Worm (Caenorhabditis elegans): Measurements from ENCODE around the gene slc-17.2.

slc-17.2 gene

DNA sequence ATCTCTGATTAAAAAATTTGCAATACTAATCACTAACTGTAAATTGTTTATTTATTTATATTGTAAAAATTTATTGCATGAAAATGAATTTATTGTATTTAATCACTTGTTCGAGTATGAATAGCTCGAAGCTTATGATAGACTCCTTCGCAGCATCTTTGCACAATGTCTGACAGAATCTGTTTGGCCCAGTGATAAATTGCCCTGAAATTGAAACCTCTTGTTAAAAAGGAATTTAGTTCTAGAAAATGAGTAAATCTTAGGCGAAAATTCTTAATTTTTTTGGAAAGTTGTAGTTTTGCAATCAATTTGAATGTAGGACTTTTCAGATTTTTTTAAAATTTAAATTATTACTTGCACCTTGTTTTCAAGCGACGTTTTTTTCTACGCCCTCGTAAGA is 45.1 kb upstream of the slc-17.2 start (continued):
- TF ChIP-seq mcd-1 (GFP tag; IDR thresholded peaks at IDR 0.05) (no peak), Y56A3A.18 (GFP tag; IDR thresholded peaks at IDR 0.05) (0 out of 2 replicates have a peak, but pooled peaks have one; percentile 19), rcor-1 (GFP tag; IDR thresholded peaks at IDR 0.05) (no peak), unc-62 (GFP tag; optimal IDR thresholded peaks at IDR 0.05) (no peak), Y95B8A.8 (GFP tag; IDR thresholded peaks at IDR 0.05) (no peak), lin-54 (GFP tag; optimal IDR thresholded peaks at IDR 0.05) (peak; percentile 5), ama-1 (optimal IDR thresholded peaks at IDR 0.05) (no peak), ama-1 (GFP tag; optimal IDR thresholded peaks at IDR 0.05) (no peak), unc-130 (GFP tag; optimal IDR thresholded peaks at IDR 0.05) (peak; percentile 19), pha-4 (tag; optimal IDR thresholded peaks at IDR 0.05) (no peak), fkh-3 (tag; optimal IDR thresholded peaks at IDR 0.05) (no peak), madf-6 (GFP tag; IDR thresholded peaks at IDR 0.05) (peak; percentile 63; the same call in 1 of the 2 replicates), let-526 (GFP tag; IDR thresholded peaks at IDR 0.05) (no peak)

DNA sequence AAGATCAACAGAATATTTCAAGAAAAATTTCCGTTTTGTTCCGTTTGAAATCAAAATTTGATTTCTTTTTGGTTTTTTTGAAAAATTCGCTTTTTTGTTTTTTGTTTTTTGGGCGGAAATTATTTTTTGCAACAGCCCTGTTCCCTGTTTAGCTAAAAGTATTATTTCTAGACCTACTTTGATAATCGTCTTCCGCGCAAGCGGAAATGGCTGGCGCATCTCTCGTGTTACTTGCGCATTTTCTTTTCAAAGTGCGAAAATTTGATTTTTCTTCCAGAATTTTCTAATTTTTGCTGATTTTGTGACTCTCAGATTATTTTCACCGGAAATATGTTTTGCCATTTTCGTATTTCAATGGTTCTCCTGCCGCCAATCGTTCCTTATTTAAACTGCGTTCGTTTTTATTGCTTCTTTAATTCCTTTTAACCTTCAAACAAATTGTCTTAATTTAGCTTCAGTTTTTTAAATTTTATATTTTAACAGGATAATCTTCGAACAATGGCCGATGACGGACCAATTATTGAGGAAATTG is 43.7 kb upstream of the slc-17.2 start, which contains the start of gene cpar-1:
cpar-1 (plus strand) TSS at position 482 of the 532 bp plus-strand sequence.
- no peak for TF ChIP-seq F52B5.7 (tag; optimal IDR thresholded peaks at IDR 0.05)
- TF ChIP-seq snpc-1.1 (tag; optimal IDR thresholded peaks at IDR 0.05; ENCODE audit: insufficient read depth), result peak; percentile 39
- TF ChIP-seq madf-6 (GFP tag; IDR thresholded peaks at IDR 0.05), result peak; percentile 99
- TF ChIP-seq madf-8 (GFP tag; conservative IDR thresholded peaks at IDR 0.05), result peak; percentile 99
- TF ChIP-seq tlf-1 (GFP tag; optimal IDR thresholded peaks at IDR 0.05), result peak; percentile 15
- TF ChIP-seq xnd-1 (tag; optimal IDR thresholded peaks at IDR 0.05), result peak; percentile 94
- 0 out of 2 replicates have a peak, but pooled peaks have one; percentile 25 for TF ChIP-seq Y53G8AR.9 (GFP tag; conservative IDR thresholded peaks at IDR 0.05)
- peak; percentile 80 for TF ChIP-seq lsl-1 (GFP tag; optimal IDR thresholded peaks at IDR 0.05)
- TF ChIP-seq lin-54 (GFP tag; optimal IDR thresholded peaks at IDR 0.05), result no peak
- TF ChIP-seq ceh-91 (GFP tag; IDR thresholded peaks at IDR 0.05), result peak; percentile 61
- TF ChIP-seq madf-10 (tag; optimal IDR thresholded peaks at IDR 0.05), result no peak
- TF ChIP-seq K12H6.12 (tag; optimal IDR thresholded peaks at IDR 0.05), result no peak
- peak; percentile 96 for TF ChIP-seq ztf-18 (tag; optimal IDR thresholded peaks at IDR 0.05)
- no peak for TF ChIP-seq nhr-80 (tag; optimal IDR thresholded peaks at IDR 0.05)
- peak; percentile 85 for TF ChIP-seq him-1 (tag; optimal IDR thresholded peaks at IDR 0.05)
- no peak for TF ChIP-seq ceh-58 (GFP tag; IDR thresholded peaks at IDR 0.05)
- no peak for TF ChIP-seq die-1 (tag; optimal IDR thresholded peaks at IDR 0.05)
- peak; percentile 94 for TF ChIP-seq hsf-1 (GFP tag; IDR thresholded peaks at IDR 0.05)
- peak; percentile 77 for TF ChIP-seq snpc-3.4 (tag; optimal IDR thresholded peaks at IDR 0.05)
- peak; percentile 61 for TF ChIP-seq dpl-1 (GFP tag; optimal IDR thresholded peaks at IDR 0.05)
- no peak for TF ChIP-seq ZK185.1 (tag; optimal IDR thresholded peaks at IDR 0.05; ENCODE audit: poor library complexity, severe bottlenecking)
- no peak for TF ChIP-seq B0035.1 (tag; optimal IDR thresholded peaks at IDR 0.05)
- TF ChIP-seq tbp1 (GFP tag; optimal IDR thresholded peaks at IDR 0.05), result no peak
- TF ChIP-seq efl-1 (GFP tag; optimal IDR thresholded peaks at IDR 0.05), result peak; percentile 78
- TF ChIP-seq F49E8.2 (tag; optimal IDR thresholded peaks at IDR 0.05; ENCODE audit: insufficient read depth), result peak; percentile 5
- TF ChIP-seq repo-1 (tag; optimal IDR thresholded peaks at IDR 0.05), result no peak
- TF ChIP-seq nhr-27 (tag; optimal IDR thresholded peaks at IDR 0.05), result no peak

Measured in whole organism, young adult.